Worm (Caenorhabditis elegans): ENCODE data around the gene Y57A10C.1.

Y57A10C.1 gene

DNA sequence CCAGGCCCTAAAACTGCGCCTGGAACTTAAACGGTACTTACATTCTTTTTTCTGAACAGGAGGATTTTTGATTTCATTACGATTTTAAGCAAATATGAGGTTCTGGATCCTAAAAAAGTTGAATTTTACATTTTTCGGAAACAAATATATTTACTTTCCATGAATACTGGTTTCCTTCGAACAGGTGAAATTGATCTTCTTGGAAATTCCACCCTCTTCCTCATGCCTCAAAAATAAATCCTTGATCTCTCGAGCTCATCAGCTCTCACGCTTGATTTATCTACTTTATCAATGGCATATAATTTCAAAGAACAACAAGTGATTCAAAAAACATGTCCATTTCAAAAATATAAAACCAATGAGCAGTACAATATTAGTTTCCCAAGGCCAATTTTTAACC, 24.8 kb downstream of the Y57A10C.1 start:
- TF ChIP-seq efl-1 (optimal IDR thresholded peaks at IDR 0.05) (no peak), efl-1 (GFP tag; optimal IDR thresholded peaks at IDR 0.05 in 1 of 2) (no peak), fkh-8 (tag; optimal IDR thresholded peaks at IDR 0.05) (peak; percentile 36), ets-5 (GFP tag; IDR thresholded peaks at IDR 0.05) (no peak), mdl-1 (tag; optimal IDR thresholded peaks at IDR 0.05) (no peak), jun-1 (tag; optimal IDR thresholded peaks at IDR 0.05) (no peak), rnt-1 (tag; optimal IDR thresholded peaks at IDR 0.05) (no peak), unc-62 (GFP tag; optimal IDR thresholded peaks at IDR 0.05) (no peak), ces-1 (GFP tag; optimal IDR thresholded peaks at IDR 0.05) (no peak), ceh-88 (GFP tag; IDR thresholded peaks at IDR 0.05) (no peak), fos-1 (tag; optimal IDR thresholded peaks at IDR 0.05) (no peak), C34B4.2 (tag; optimal IDR thresholded peaks at IDR 0.05) (no peak), vab-15 (tag; optimal IDR thresholded peaks at IDR 0.05) (no peak), sox-4 (tag; optimal IDR thresholded peaks at IDR 0.05) (peak; percentile 5), sup-37 (GFP tag; optimal IDR thresholded peaks at IDR 0.05) (no peak), nhr-85 (tag) (peak; percentile 10), nhr-71 (tag; optimal IDR thresholded peaks at IDR 0.05) (peak; percentile 41), alr-1 (tag; optimal IDR thresholded peaks at IDR 0.05; ENCODE audit: borderline replicate concordance) (no peak), unc-130 (tag; optimal IDR thresholded peaks at IDR 0.05) (no peak), zag-1 (tag; optimal IDR thresholded peaks at IDR 0.05) (no peak), nhr-47 (tag; optimal IDR thresholded peaks at IDR 0.05) (peak; percentile 25), nhr-12 (tag; optimal IDR thresholded peaks at IDR 0.05) (no peak), C16A3.4 (tag; optimal IDR thresholded peaks at IDR 0.05) (no peak), ceh-63 (GFP tag; optimal IDR thresholded peaks at IDR 0.05) (no peak), elt-2 (tag; optimal IDR thresholded peaks at IDR 0.05) (no peak), ceh-8 (GFP tag; optimal IDR thresholded peaks at IDR 0.05) (no peak), lsy-2 (tag; optimal IDR thresholded peaks at IDR 0.05) (no peak), lin-35 (GFP tag; optimal IDR thresholded peaks at IDR 0.05) (no peak), nhr-84 (tag; optimal IDR thresholded peaks at IDR 0.05) (no peak), swsn-7 (tag; optimal IDR thresholded peaks at IDR 0.05) (no peak), pag-3 (tag; optimal IDR thresholded peaks at IDR 0.05; ENCODE audit: borderline replicate concordance, insufficient read depth) (no peak), ztf-11 (tag; optimal IDR thresholded peaks at IDR 0.05) (no peak), xbp-1 (tag; optimal IDR thresholded peaks at IDR 0.05) (no peak), aha-1 (tag; optimal IDR thresholded peaks at IDR 0.05) (no peak), dpl-1 (GFP tag; optimal IDR thresholded peaks at IDR 0.05) (no peak), ceh-82 (tag; optimal IDR thresholded peaks at IDR 0.05) (no peak), mep-1 (tag; optimal IDR thresholded peaks at IDR 0.05) (no peak), pax-3 (tag; optimal IDR thresholded peaks at IDR 0.05) (no peak), hlh-4 (tag; optimal IDR thresholded peaks at IDR 0.05) (peak; percentile 100), lin-39 (tag; optimal IDR thresholded peaks at IDR 0.05) (no peak), isw-1 (GFP tag; IDR thresholded peaks at IDR 0.05) (no peak), sptf-1 (tag; optimal IDR thresholded peaks at IDR 0.05) (no peak), lir-3 (tag; optimal IDR thresholded peaks at IDR 0.05; ENCODE audit: poor library complexity) (no peak), grh-1 (GFP tag; IDR thresholded peaks at IDR 0.05) (no peak)

DNA sequence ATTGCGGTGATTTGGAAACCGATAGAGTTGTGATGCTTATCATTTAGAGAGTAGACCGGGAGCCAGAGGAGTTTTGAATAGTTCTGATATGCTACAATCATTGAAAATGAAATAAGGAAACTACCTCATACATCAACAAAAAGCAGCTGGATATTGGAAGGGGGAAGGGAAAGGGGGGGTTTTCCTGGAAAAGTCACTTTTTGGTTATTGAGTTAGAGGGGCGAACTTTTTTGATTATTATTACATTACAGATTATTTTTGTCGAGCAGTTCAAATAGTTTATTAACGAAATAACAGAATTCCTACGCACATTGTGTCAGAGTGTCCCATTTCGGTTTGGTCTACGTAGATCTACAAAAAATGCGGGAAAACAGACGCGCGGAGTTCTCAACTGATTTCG, 25.5 kb downstream of the Y57A10C.1 start, which contains the start of gene sre-42:
TSS of gene sre-42 (minus strand) at position 101 of the 400 bp plus-strand sequence.
- TF ChIP-seq isw-1 (GFP tag; IDR thresholded peaks at IDR 0.05) = no peak
- no peak for TF ChIP-seq ztf-11 (tag; optimal IDR thresholded peaks at IDR 0.05)
- no peak for TF ChIP-seq efl-3 (GFP tag; optimal IDR thresholded peaks at IDR 0.05)
- no peak for TF ChIP-seq efl-1 (optimal IDR thresholded peaks at IDR 0.05)
- TF ChIP-seq efl-1 (GFP tag; optimal IDR thresholded peaks at IDR 0.05 in 1 of 2) = no peak
- peak; percentile 39 for TF ChIP-seq hlh-4 (tag; optimal IDR thresholded peaks at IDR 0.05)
- peak; percentile 3 for TF ChIP-seq nhr-71 (tag; optimal IDR thresholded peaks at IDR 0.05)
- no peak for TF ChIP-seq egl-13 (tag; optimal IDR thresholded peaks at IDR 0.05)
- TF ChIP-seq tlp-1 (tag; optimal IDR thresholded peaks at IDR 0.05) = no peak
- no peak for TF ChIP-seq nhr-237 (tag; optimal IDR thresholded peaks at IDR 0.05)
- TF ChIP-seq lin-15B (tag; optimal IDR thresholded peaks at IDR 0.05) = no peak
